Worm (Caenorhabditis elegans): ENCODE data around the gene F37A8.5.

Gene F37A8.5

DNA sequence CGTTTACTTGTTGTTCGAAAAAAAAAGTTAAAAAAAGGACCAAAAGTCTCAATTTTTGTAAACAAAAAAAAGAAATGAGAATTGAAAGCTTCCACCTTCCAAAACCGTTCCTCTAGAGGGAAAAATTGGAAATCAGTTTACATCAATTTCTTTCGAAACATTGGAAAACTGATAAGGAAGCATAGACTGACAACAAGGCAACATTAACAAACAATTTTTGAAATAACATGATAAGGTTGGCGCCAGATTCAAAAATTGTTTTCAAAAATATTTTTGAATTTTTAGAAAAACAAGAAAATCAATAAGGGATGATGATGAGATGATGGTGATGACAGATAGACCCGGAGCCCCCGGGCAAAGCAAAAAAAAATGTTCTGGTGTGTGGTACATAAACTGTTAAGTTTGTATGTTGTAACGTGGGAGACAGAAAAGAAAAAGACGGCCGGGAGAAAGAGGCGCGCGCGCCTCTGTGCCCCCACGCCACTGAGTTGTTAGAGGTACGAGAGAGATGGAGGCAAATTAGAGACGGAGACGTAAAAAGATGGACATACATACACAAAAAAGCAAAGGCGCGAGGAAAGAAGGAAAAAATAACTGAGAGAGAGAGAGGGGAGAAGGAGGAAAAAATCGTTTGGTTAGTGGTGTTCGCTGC is 23.7 kb downstream of the F37A8.5 start (continued):
- TF ChIP-seq T26A8.4 (GFP tag; IDR thresholded peaks at IDR 0.05) (peak; percentile 37; the same call in 1 of the 2 replicates), lin-1 (GFP tag; IDR thresholded peaks at IDR 0.05) (no peak), duxl-1 (tag; optimal IDR thresholded peaks at IDR 0.05; ENCODE audit: poor library complexity) (no peak), vab-7 (GFP tag; IDR thresholded peaks at IDR 0.05) (no peak), Y48G9A.11 (GFP tag; IDR thresholded peaks at IDR 0.05) (no peak), Y105C5A.15 (GFP tag; IDR thresholded peaks at IDR 0.05) (no peak), F26F4.8 (GFP tag; conservative IDR thresholded peaks at IDR 0.05) (no peak), snpc-1.2 (GFP tag; IDR thresholded peaks at IDR 0.05) (no peak), unc-39 (tag; optimal IDR thresholded peaks at IDR 0.05) (no peak), mdl-1 (tag; optimal IDR thresholded peaks at IDR 0.05) (peak; percentile 13 to 83), ceh-62 (tag; optimal IDR thresholded peaks at IDR 0.05) (no peak), ces-1 (GFP tag; optimal IDR thresholded peaks at IDR 0.05) (no peak), nhr-102 (tag; optimal IDR thresholded peaks at IDR 0.05) (peak; percentile 28), egl-27 (tag; optimal IDR thresholded peaks at IDR 0.05) (no peak), F37D6.2 (tag; optimal IDR thresholded peaks at IDR 0.05) (peak; percentile 13), madf-5 (GFP tag; IDR thresholded peaks at IDR 0.05) (no peak), nhr-76 (tag; optimal IDR thresholded peaks at IDR 0.05) (no peak), ceh-44 (GFP tag; IDR thresholded peaks at IDR 0.05) (no peak), lin-38 (GFP tag; IDR thresholded peaks at IDR 0.05) (peak; percentile 41; the same call in 1 of the 2 replicates), D1046.2 (GFP tag; IDR thresholded peaks at IDR 0.05) (no peak), saeg-2 (GFP tag; IDR thresholded peaks at IDR 0.05) (no peak), ceh-20 (GFP tag; IDR thresholded peaks at IDR 0.05) (no peak), mep-1 (tag; optimal IDR thresholded peaks at IDR 0.05) (peak; percentile 79), hif-1 (tag; optimal IDR thresholded peaks at IDR 0.05) (peak in 1 of 2 experiments; percentile 54), arid-1 (GFP tag; conservative IDR thresholded peaks at IDR 0.05) (peak; percentile 50; the same call in 1 of the 2 replicates), ZK337.2 (GFP tag; IDR thresholded peaks at IDR 0.05) (no peak), R02D3.7 (tag; optimal IDR thresholded peaks at IDR 0.05) (no peak), sdz-12 (GFP tag; optimal IDR thresholded peaks at IDR 0.05) (no peak), nhr-42 (GFP tag; IDR thresholded peaks at IDR 0.05) (no peak), ZK546.5 (tag; optimal IDR thresholded peaks at IDR 0.05) (no peak), egl-43 (GFP tag; IDR thresholded peaks at IDR 0.05) (no peak; the same call in 1 of the 2 replicates), zip-11 (GFP tag; IDR thresholded peaks at IDR 0.05) (no peak), daf-8 (GFP tag; IDR thresholded peaks at IDR 0.05) (no peak), T20F7.1 (GFP tag; optimal IDR thresholded peaks at IDR 0.05) (peak; percentile 59), rbr-2 (tag; optimal IDR thresholded peaks at IDR 0.05) (peak; percentile 77), skn-1 (tag; optimal IDR thresholded peaks at IDR 0.05) (no peak), madf-9 (GFP tag; conservative IDR thresholded peaks at IDR 0.05) (no peak), mes-2 (tag; optimal IDR thresholded peaks at IDR 0.05; ENCODE audit: poor library complexity, severe bottlenecking) (peak; percentile 79), ztf-7 (tag; optimal IDR thresholded peaks at IDR 0.05) (no peak), dve-1 (tag; optimal IDR thresholded peaks at IDR 0.05; ENCODE audit: insufficient read depth) (peak; percentile 65), attf-4 (tag; optimal IDR thresholded peaks at IDR 0.05) (peak; percentile 42), nhr-6 (tag; optimal IDR thresholded peaks at IDR 0.05) (no peak), lin-13 (GFP tag; optimal IDR thresholded peaks at IDR 0.05) (no peak), fos-1 (tag; optimal IDR thresholded peaks at IDR 0.05) (no peak), ztf-11 (tag; optimal IDR thresholded peaks at IDR 0.05) (no peak), tag-97 (GFP tag; IDR thresholded peaks at IDR 0.05) (no peak), dmd-8 (GFP tag; IDR thresholded peaks at IDR 0.05) (0 out of 2 replicates have a peak, but pooled peaks have one; percentile 10), lin-15B (tag; optimal IDR thresholded peaks at IDR 0.05) (no peak), F44E2.7 (GFP tag; IDR thresholded peaks at IDR 0.05) (no peak), unc-130 (GFP tag; optimal IDR thresholded peaks at IDR 0.05) (no peak), gei-8 (GFP tag; optimal IDR thresholded peaks at IDR 0.05) (no peak)
